Fruit fly (Drosophila melanogaster) S2 (cell line): ENCODE measurements around the gene CG32264.

Source experiments
- CG8478 ChIP-seq: fragments of >200 bp; optimal IDR thresholded peaks from 2 replicates; lab custom pipeline; 2018
- CTCF ChIP-seq, 2 experiments: fragments of >200 bp; optimal IDR thresholded peaks; 2 replicates each; lab custom pipeline; 2018

- no peak for TF ChIP-seq CTCF (optimal IDR thresholded peaks at IDR 0.05; lab: Kevin White, UChicago)
- no peak for TF ChIP-seq CG8478 (lab: Kevin White, UChicago)
Observed at dm6 chr3L:3809943-3810342, 3.7 kb upstream of the CG32264 start, which contains the start of gene CG32262.
